Worm (Caenorhabditis elegans) whole organism, late embryonic: ENCODE results near the gene flp-18.

Experiments used
- C38D4.7 ChIP-seq: fragments of 200-800 bp; sonication (Bioruptor generic); optimal IDR thresholded peaks from 2 replicates; lab custom pipeline; 2018; ENCODE audit warnings: mild to moderate bottlenecking, missing genetic modification characterization, moderate library complexity, missing compliant biosample characterization
- F13H6.1 ChIP-seq: sonication (generic microtip); optimal IDR thresholded peaks from 2 replicates; lab custom pipeline; 2016; ENCODE audit warnings: missing genetic modification characterization, missing compliant biosample characterization
- K02D7.2 ChIP-seq: sonication (generic microtip); optimal IDR thresholded peaks from 2 replicates; lab custom pipeline; 2017; ENCODE audit warnings: mild to moderate bottlenecking, missing genetic modification characterization, missing compliant biosample characterization
- ceh-14 ChIP-seq: sonication (generic microtip); optimal IDR thresholded peaks from 2 replicates; lab custom pipeline; 2016; ENCODE audit warnings: missing genotype, missing genetic modification characterization, missing compliant biosample characterization
- ceh-18 ChIP-seq: sonication (generic microtip); optimal IDR thresholded peaks from 2 replicates; lab custom pipeline; 2016; ENCODE audit warnings: missing genetic modification characterization, missing compliant biosample characterization
- ceh-2 ChIP-seq: sonication (generic microtip); optimal IDR thresholded peaks from 2 replicates; lab custom pipeline; 2016; ENCODE audit warnings: missing genotype, missing genetic modification characterization, missing compliant biosample characterization
- ceh-22 ChIP-seq: sonication (generic microtip); optimal IDR thresholded peaks from 2 replicates; lab custom pipeline; 2017; ENCODE audit warnings: missing biosample characterization, missing genetic modification characterization
- ceh-30 ChIP-seq: fragments of 150-350 bp; optimal IDR thresholded peaks from 2 replicates; lab custom pipeline; 2014; ENCODE audit warnings: missing biosample characterization, missing genetic modification characterization
- ceh-31 ChIP-seq: sonication (generic microtip); optimal IDR thresholded peaks from 2 replicates; lab custom pipeline; 2016; ENCODE audit warnings: missing genetic modification characterization, missing compliant biosample characterization
- ceh-34 ChIP-seq: sonication (generic microtip); optimal IDR thresholded peaks from 2 replicates; lab custom pipeline; 2016; ENCODE audit warnings: mild to moderate bottlenecking, missing genetic modification characterization, missing compliant biosample characterization
- ceh-9 ChIP-seq: sonication (generic microtip); optimal IDR thresholded peaks from 2 replicates; lab custom pipeline; 2016; ENCODE audit warnings: mild to moderate bottlenecking, missing genetic modification characterization, inconsistent platforms, missing compliant biosample characterization
- che-1 ChIP-seq: sonication (generic microtip); optimal IDR thresholded peaks from 2 replicates; lab custom pipeline; 2016; ENCODE audit warnings: mild to moderate bottlenecking, missing genetic modification characterization, missing compliant biosample characterization
- dmd-4 ChIP-seq: sonication (generic microtip); optimal IDR thresholded peaks from 2 replicates; lab custom pipeline; 2016; ENCODE audit warnings: borderline replicate concordance, missing genetic modification characterization, missing compliant biosample characterization
- dve-1 ChIP-seq: sonication (generic microtip); optimal IDR thresholded peaks from 2 replicates; lab custom pipeline; 2017; ENCODE audit warnings: antibody characterized with exemption, mild to moderate bottlenecking, missing genetic modification characterization, missing compliant biosample characterization
- elt-4 ChIP-seq: sonication (generic microtip); optimal IDR thresholded peaks from 2 replicates; lab custom pipeline; 2016; ENCODE audit warnings: missing genetic modification characterization, missing compliant biosample characterization
- ets-4 ChIP-seq: sonication (generic microtip); optimal IDR thresholded peaks from 2 replicates; lab custom pipeline; 2016; ENCODE audit warnings: missing genetic modification characterization, missing compliant biosample characterization
- eyg-1 ChIP-seq: sonication (generic microtip); optimal IDR thresholded peaks from 2 replicates; lab custom pipeline; 2016; ENCODE audit warnings: missing genotype, missing genetic modification characterization, missing compliant biosample characterization
- fkh-10 ChIP-seq: fragments of 150-350 bp; optimal IDR thresholded peaks from 2 replicates; lab custom pipeline; 2014; ENCODE audit warnings: missing biosample characterization, missing genetic modification reagents, missing genetic modification characterization
- fkh-6 ChIP-seq: sonication (generic microtip); optimal IDR thresholded peaks from 2 replicates; lab custom pipeline; 2016; ENCODE audit warnings: missing genetic modification characterization, missing compliant biosample characterization
- hlh-15 ChIP-seq: sonication (generic microtip); optimal IDR thresholded peaks from 2 replicates; lab custom pipeline; 2016; ENCODE audit warnings: missing genetic modification characterization, missing compliant biosample characterization
- hlh-30 ChIP-seq: sonication (generic microtip); optimal IDR thresholded peaks from 2 replicates; lab custom pipeline; 2017; ENCODE audit warnings: antibody characterized with exemption, missing genetic modification characterization, missing compliant biosample characterization; ENCODE audit not compliant: insufficient read depth
- hlh-8 ChIP-seq: sonication (generic microtip); optimal IDR thresholded peaks from 2 replicates; lab custom pipeline; 2016; ENCODE audit warnings: missing genotype, missing genetic modification characterization, missing compliant biosample characterization
- lim-6 ChIP-seq: sonication (generic microtip); optimal IDR thresholded peaks from 2 replicates; lab custom pipeline; 2016; ENCODE audit warnings: missing genetic modification characterization, missing compliant biosample characterization
- madf-2 ChIP-seq: sonication (generic microtip); optimal IDR thresholded peaks from 2 replicates; lab custom pipeline; 2017; ENCODE audit warnings: missing genetic modification characterization, missing compliant biosample characterization
- mec-3 ChIP-seq: sonication (generic microtip); optimal IDR thresholded peaks from 2 replicates; lab custom pipeline; 2016; ENCODE audit warnings: borderline replicate concordance, missing genetic modification characterization, missing compliant biosample characterization
- nhr-232 ChIP-seq: sonication (generic microtip); optimal IDR thresholded peaks from 2 replicates; lab custom pipeline; 2016; ENCODE audit warnings: missing genetic modification characterization, missing compliant biosample characterization
- odd-2 ChIP-seq: sonication (generic microtip); optimal IDR thresholded peaks from 2 replicates; lab custom pipeline; 2017; ENCODE audit warnings: antibody characterized with exemption, mild to moderate bottlenecking, missing genetic modification characterization, missing compliant biosample characterization
- pag-3 ChIP-seq: sonication (generic microtip); optimal IDR thresholded peaks from 2 replicates; lab custom pipeline; 2016; ENCODE audit warnings: missing compliant biosample characterization, missing genetic modification characterization, borderline replicate concordance
- pax-1 ChIP-seq: fragments of 150-350 bp; optimal IDR thresholded peaks from 2 replicates; lab custom pipeline; 2014; ENCODE audit warnings: missing biosample characterization, missing genetic modification characterization
- pha-2 ChIP-seq: sonication (generic microtip); optimal IDR thresholded peaks from 2 replicates; lab custom pipeline; 2017; ENCODE audit warnings: mild to moderate bottlenecking, missing genetic modification characterization, missing compliant biosample characterization
- pha-4 ChIP-seq: fragments of 150-350 bp; optimal IDR thresholded peaks from 2 replicates; lab custom pipeline; 2018; ENCODE audit warnings: missing biosample characterization, missing genetic modification reagents, missing genetic modification characterization
- pqm-1 ChIP-seq: sonication (generic microtip); optimal IDR thresholded peaks from 2 replicates; lab custom pipeline; 2016; ENCODE audit warnings: missing genetic modification characterization, missing compliant biosample characterization
- ref-2 ChIP-seq: sonication (generic microtip); optimal IDR thresholded peaks from 2 replicates; lab custom pipeline; 2016; ENCODE audit warnings: missing genetic modification characterization, missing compliant biosample characterization
- rnt-1 ChIP-seq: sonication (generic microtip); optimal IDR thresholded peaks from 2 replicates; lab custom pipeline; 2016; ENCODE audit warnings: missing genetic modification characterization, missing compliant biosample characterization
- sdc-2 ChIP-seq: sonication (generic microtip); optimal IDR thresholded peaks from 2 replicates; lab custom pipeline; 2016; ENCODE audit warnings: missing genotype, missing genetic modification characterization, missing compliant biosample characterization
- sox-2 ChIP-seq: fragments of 200-800 bp; sonication (Bioruptor generic); IDR thresholded peaks from 2 replicates; pipeline ENCODE4 v1.3.6; 2022; ENCODE audit warnings: missing genetic modification reagents, missing genetic modification characterization, missing compliant biosample characterization
- syd-9 ChIP-seq: sonication (generic microtip); optimal IDR thresholded peaks from 2 replicates; lab custom pipeline; 2016; ENCODE audit warnings: mild to moderate bottlenecking, missing genetic modification characterization, moderate library complexity, missing compliant biosample characterization
- tbx-7 ChIP-seq: sonication (generic microtip); optimal IDR thresholded peaks from 2 replicates; lab custom pipeline; 2016; ENCODE audit warnings: missing genotype, missing genetic modification characterization, missing compliant biosample characterization
- unc-3 ChIP-seq, 2 experiments: fragments of 200-800 bp in 1 of 2; sonication (Bioruptor generic) in 1 of 2; sonication (generic microtip) in 1 of 2; conservative IDR thresholded peaks in 1 of 2; optimal IDR thresholded peaks in 1 of 2; 2 replicates each; pipeline versions ENCODE4 v1.3.6 to Lab custom; 2016 to 2022; ENCODE audit warnings: missing compliant biosample characterization in 2 of 2, missing genetic modification characterization in 2 of 2, missing genetic modification reagents in 1 of 2
- unc-55 ChIP-seq: sonication (generic microtip); optimal IDR thresholded peaks from 2 replicates; lab custom pipeline; 2017; ENCODE audit warnings: missing biosample characterization, missing genetic modification reagents, missing genetic modification characterization
- unc-86 ChIP-seq: sonication (generic microtip); optimal IDR thresholded peaks from 2 replicates; lab custom pipeline; 2016; ENCODE audit warnings: missing genetic modification characterization, missing compliant biosample characterization
- ztf-16 ChIP-seq: sonication (generic microtip); optimal IDR thresholded peaks from 2 replicates; lab custom pipeline; 2017; ENCODE audit warnings: missing genetic modification characterization, missing compliant biosample characterization

Gene flp-18

DNA sequence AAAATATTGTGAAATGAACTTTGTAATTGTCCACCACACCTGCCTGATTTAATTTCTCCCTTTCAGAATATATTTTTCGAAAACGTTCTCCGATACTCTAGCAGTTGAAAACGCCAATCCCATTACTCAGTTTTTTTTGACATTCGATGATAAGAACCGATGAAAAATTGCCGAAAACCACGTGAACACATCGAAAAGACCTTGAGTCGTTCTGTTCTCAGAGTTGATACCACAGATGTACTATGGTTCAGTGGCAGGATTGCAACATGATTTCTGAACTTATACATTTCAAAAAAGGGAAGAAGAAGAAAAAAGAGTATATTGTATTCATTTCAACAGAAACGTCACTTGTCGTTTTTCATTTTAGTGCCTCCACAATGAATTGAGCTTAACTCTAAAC lies 1.6 kb upstream of the flp-18 start:
- TF ChIP-seq tbx-7: no peak
- TF ChIP-seq nhr-232 (tag; lab: Kevin White, UChicago): no peak
- no peak for TF ChIP-seq ceh-22 (tag; lab: Kevin White, UChicago)
- TF ChIP-seq ref-2 (tag; lab: Kevin White, UChicago): no peak
- no peak for TF ChIP-seq pha-2
- TF ChIP-seq dve-1: no peak
- no peak for TF ChIP-seq pax-1 (tag; lab: Kevin White, UChicago)
- TF ChIP-seq ceh-9 (tag; lab: Kevin White, UChicago): no peak
- TF ChIP-seq ceh-30 (tag; lab: Kevin White, UChicago): no peak
- no peak for TF ChIP-seq C38D4.7 (GFP tag; lab: Kevin White, UChicago)
- TF ChIP-seq elt-4 (tag; lab: Kevin White, UChicago): no peak
- no peak for TF ChIP-seq odd-2 (tag; lab: Kevin White, UChicago)
- no peak for TF ChIP-seq syd-9 (tag; lab: Kevin White, UChicago)

DNA sequence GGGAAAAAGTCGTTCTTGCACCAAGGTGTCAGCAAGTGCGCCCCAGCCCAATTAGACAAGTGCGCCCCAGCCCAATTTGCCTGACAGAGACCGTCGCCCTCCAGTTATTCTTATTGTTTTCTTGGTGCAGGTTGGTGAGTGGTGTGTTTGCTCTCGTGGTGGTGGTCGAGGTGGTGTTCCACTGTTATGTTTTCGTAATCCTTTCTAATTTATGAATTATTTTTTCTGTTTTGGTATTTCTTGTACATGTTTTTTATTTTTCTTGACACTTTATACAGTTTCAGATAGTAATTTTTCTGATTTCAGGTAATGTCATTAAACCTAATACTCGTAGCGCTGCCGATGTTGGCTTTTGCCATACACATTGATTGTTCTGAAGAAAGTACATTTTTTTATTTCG lies 9.2 kb downstream of the flp-18 start, which contains the start of gene Y48D7A.1:
TSS of gene Y48D7A.1 (plus strand) at position 301 of the 400 bp plus-strand sequence.
- no peak for TF ChIP-seq sdc-2 (tag; lab: Kevin White, UChicago)
- no peak for TF ChIP-seq mec-3
- TF ChIP-seq unc-55 (GFP tag; lab: Kevin White, UChicago): no peak
- TF ChIP-seq tbx-7: no peak
- TF ChIP-seq fkh-10: no peak
- no peak for TF ChIP-seq pha-4 (tag; lab: Kevin White, UChicago)
- TF ChIP-seq ztf-16 (tag; lab: Kevin White, UChicago): no peak
- no peak for TF ChIP-seq ceh-31 (tag; lab: Kevin White, UChicago)
- TF ChIP-seq pag-3 (tag; lab: Kevin White, UChicago): no peak

DNA sequence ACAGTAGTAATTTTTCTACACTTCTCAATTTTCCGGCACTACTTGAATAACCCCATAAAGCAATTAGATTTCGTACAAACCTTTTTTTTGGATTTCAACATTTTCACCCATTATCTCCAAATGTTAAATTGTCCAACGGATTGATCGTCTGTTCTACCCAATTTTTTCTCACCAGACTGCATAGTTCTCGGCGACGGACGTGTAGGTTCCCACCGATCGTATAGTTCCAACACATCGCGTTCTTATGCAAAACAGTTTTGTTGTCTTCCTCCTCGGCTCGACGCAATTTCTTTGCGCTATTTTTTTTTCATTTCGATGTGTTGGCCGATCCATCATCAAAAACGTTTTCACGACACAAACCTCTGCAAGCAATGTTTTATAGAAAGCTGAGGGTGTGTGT lies 14.7 kb downstream of the flp-18 start, which contains the start of gene Y41G9A.6:
TSS of gene Y41G9A.6 (minus strand) at position 101 of the 400 bp plus-strand sequence.
- TF ChIP-seq ceh-18: no peak
- no peak for TF ChIP-seq pha-2
- TF ChIP-seq ets-4 (tag; lab: Kevin White, UChicago): no peak
- TF ChIP-seq unc-86 (tag; lab: Kevin White, UChicago): no peak
- no peak for TF ChIP-seq eyg-1
- no peak for TF ChIP-seq nhr-232 (tag; lab: Kevin White, UChicago)
- no peak for TF ChIP-seq ceh-2
- TF ChIP-seq ceh-34 (tag; lab: Kevin White, UChicago): no peak
- TF ChIP-seq C38D4.7 (GFP tag; lab: Kevin White, UChicago): no peak
- no peak for TF ChIP-seq ztf-16 (tag; lab: Kevin White, UChicago)
- TF ChIP-seq elt-4 (tag; lab: Kevin White, UChicago): no peak
- TF ChIP-seq tbx-7: no peak
- TF ChIP-seq hlh-8 (tag; lab: Kevin White, UChicago): no peak
- TF ChIP-seq pag-3 (tag; lab: Kevin White, UChicago): no peak

DNA sequence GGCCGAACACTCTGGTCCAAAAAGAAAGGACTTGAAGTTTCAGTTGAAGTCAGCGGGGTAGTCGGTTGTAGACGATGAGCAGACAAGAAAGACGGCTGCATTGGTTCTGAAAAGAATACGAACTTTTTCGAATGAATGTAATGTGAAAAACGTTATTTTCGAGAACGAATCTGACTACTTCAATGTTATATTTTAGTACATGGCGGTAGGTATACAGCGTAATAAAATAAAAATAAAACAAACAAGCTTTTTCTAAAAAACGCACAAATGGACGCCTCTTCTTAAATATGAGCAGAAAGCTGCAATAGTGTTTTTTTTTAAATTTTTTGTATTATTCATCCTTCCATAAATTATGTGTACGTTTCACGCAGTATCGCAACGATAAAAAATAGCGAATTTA lies 18.7 kb downstream of the flp-18 start, which contains the start of gene Y41G9A.17:
TSS of gene Y41G9A.17 (minus strand) at position 101 of the 400 bp plus-strand sequence.
- no peak for TF ChIP-seq dmd-4 (tag; lab: Kevin White, UChicago)
- TF ChIP-seq hlh-30 (tag; lab: Kevin White, UChicago): no peak
- TF ChIP-seq pag-3 (tag; lab: Kevin White, UChicago): no peak
- no peak for TF ChIP-seq F13H6.1 (tag; lab: Kevin White, UChicago)
- TF ChIP-seq hlh-8 (tag; lab: Kevin White, UChicago): no peak
- TF ChIP-seq lim-6: no peak
- no peak for TF ChIP-seq ref-2 (tag; lab: Kevin White, UChicago)
- no peak for TF ChIP-seq ceh-14 (tag; lab: Kevin White, UChicago)
- no peak for TF ChIP-seq sox-2 (GFP tag; lab: Robert Waterston, UW)

DNA sequence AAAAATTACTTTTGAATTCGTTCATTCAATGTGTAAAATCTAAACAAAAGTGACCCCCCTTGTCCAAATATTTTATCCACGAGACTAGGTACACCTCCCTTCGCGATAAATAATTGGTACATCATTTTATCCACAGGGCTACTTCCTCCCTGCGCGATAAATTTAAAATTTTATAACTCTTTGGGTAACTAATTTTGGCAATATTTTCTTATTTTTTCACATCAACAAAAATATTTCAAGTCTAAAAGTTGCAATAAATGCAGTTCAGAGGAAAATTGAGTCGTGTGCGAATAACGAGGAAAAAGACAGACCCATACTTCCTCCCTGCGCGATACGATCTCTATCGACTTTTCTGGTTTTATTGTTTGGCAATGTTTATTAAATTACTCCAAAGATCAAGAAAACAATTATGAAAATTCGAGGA lies 21.4 kb downstream of the flp-18 start:
- TF ChIP-seq unc-55 (GFP tag; lab: Kevin White, UChicago): peak; percentile 81
- no peak for TF ChIP-seq fkh-6 (tag; lab: Kevin White, UChicago)
- no peak for TF ChIP-seq che-1 (tag; lab: Kevin White, UChicago)
- peak; percentile 40 for TF ChIP-seq hlh-15
- peak; percentile 27 for TF ChIP-seq hlh-8 (tag; lab: Kevin White, UChicago)
- TF ChIP-seq madf-2 (tag; lab: Kevin White, UChicago): no peak
- TF ChIP-seq nhr-232 (tag; lab: Kevin White, UChicago): peak; percentile 16
- peak; percentile 86 for TF ChIP-seq unc-86 (tag; lab: Kevin White, UChicago)
- TF ChIP-seq pag-3 (tag; lab: Kevin White, UChicago): peak; percentile 22
- TF ChIP-seq rnt-1: peak; percentile 96
- peak; percentile 42 for TF ChIP-seq ceh-30 (tag; lab: Kevin White, UChicago)
- TF ChIP-seq ref-2 (tag; lab: Kevin White, UChicago): peak; percentile 90
- TF ChIP-seq pqm-1 (tag; lab: Kevin White, UChicago): peak; percentile 79
- peak; percentile 42; the same call in 1 of the 2 replicates for TF ChIP-seq unc-3 (GFP tag; conservative IDR thresholded peaks at IDR 0.05; lab: Robert Waterston, UW)
- peak; percentile 85 for TF ChIP-seq unc-3 (tag; optimal IDR thresholded peaks at IDR 0.05; lab: Kevin White, UChicago)
- TF ChIP-seq ceh-31 (tag; lab: Kevin White, UChicago): peak; percentile 95
- peak; percentile 58 for TF ChIP-seq ceh-2
- TF ChIP-seq fkh-10: peak; percentile 47
- TF ChIP-seq C38D4.7 (GFP tag; lab: Kevin White, UChicago): no peak
- peak; percentile 79 for TF ChIP-seq syd-9 (tag; lab: Kevin White, UChicago)
- no peak for TF ChIP-seq K02D7.2 (tag; lab: Kevin White, UChicago)
